Worm (Caenorhabditis elegans) whole organism, L1 larva: ENCODE results near the gene twk-39.

Source experiments
- C16A3.4 ChIP-seq: fragments of 150-350 bp; optimal IDR thresholded peaks from 2 replicates; lab custom pipeline; 2014; ENCODE audit warnings: missing biosample characterization, missing genetic modification characterization
- alr-1 ChIP-seq: fragments of 200-800 bp; sonication (Bioruptor generic); optimal IDR thresholded peaks from 2 replicates; lab custom pipeline; 2018; ENCODE audit warnings: borderline replicate concordance, mild to moderate bottlenecking, missing genetic modification characterization, missing compliant biosample characterization
- ceh-82 ChIP-seq, 3 experiments: fragments of 150-350 bp in 1 of 3; sonication (generic microtip) in 2 of 3; optimal IDR thresholded peaks; 2 replicates each; lab custom pipeline; 2014 to 2017; ENCODE audit warnings: missing biosample characterization in 3 of 3, missing genetic modification characterization in 3 of 3
- efl-1 ChIP-seq, 4 experiments: fragments of 150-350 bp; optimal IDR thresholded peaks in 3 of 4; peaks in 1 of 4; 1 replicate in 1 of 4; 2 replicates in 3 of 4; lab custom pipeline; 2014; ENCODE audit warnings: missing biosample characterization in 2 of 4, missing genetic modification characterization in 2 of 4, missing genetic modification reagents in 2 of 4
- elt-2 ChIP-seq: sonication (generic microtip); optimal IDR thresholded peaks from 2 replicates; lab custom pipeline; 2016; ENCODE audit warnings: missing genetic modification characterization, mild to moderate bottlenecking, inconsistent platforms, missing compliant biosample characterization, missing genetic modification reagents
- elt-3 ChIP-seq, 6 experiments: fragments of 150-350 bp in 1 of 6; sonication (generic microtip); optimal IDR thresholded peaks; 2 replicates each; lab custom pipeline; 2017 to 2018; ENCODE audit warnings: missing biosample characterization in 6 of 6, missing genetic modification characterization in 6 of 6, inconsistent platforms in 1 of 6
- lin-39 ChIP-seq: fragments of 150-350 bp; optimal IDR thresholded peaks from 2 replicates; lab custom pipeline; 2014; ENCODE audit warnings: missing biosample characterization, missing genetic modification reagents, missing genetic modification characterization
- nhr-12 ChIP-seq: sonication (generic microtip); optimal IDR thresholded peaks from 2 replicates; lab custom pipeline; 2017; ENCODE audit warnings: missing biosample characterization, missing genetic modification characterization
- nhr-76 ChIP-seq: sonication (generic microtip); optimal IDR thresholded peaks from 2 replicates; lab custom pipeline; 2017; ENCODE audit warnings: missing biosample characterization, missing genetic modification characterization
- skn-1 ChIP-seq: fragments of 150-350 bp; optimal IDR thresholded peaks from 2 replicates; lab custom pipeline; 2014; ENCODE audit warnings: missing biosample characterization, missing genetic modification characterization
- snpc-4 ChIP-seq: fragments of 150-350 bp; optimal IDR thresholded peaks from 2 replicates; lab custom pipeline; 2014; ENCODE audit warnings: missing biosample characterization, missing genetic modification characterization
- unc-86 ChIP-seq: sonication (generic microtip); optimal IDR thresholded peaks from 2 replicates; lab custom pipeline; 2016; ENCODE audit warnings: missing genetic modification characterization, missing compliant biosample characterization
- zag-1 ChIP-seq: fragments of 150-350 bp; optimal IDR thresholded peaks from 2 replicates; lab custom pipeline; 2014; ENCODE audit warnings: missing biosample characterization, missing genetic modification characterization

- TF ChIP-seq C16A3.4 (tag; lab: Kevin White, UChicago) (no peak), elt-3 (tag; optimal IDR thresholded peaks at IDR 0.05; lab: Kevin White, UChicago) (no peak), nhr-12 (tag; lab: Kevin White, UChicago) (no peak), elt-2 (no peak), nhr-76 (tag; lab: Kevin White, UChicago) (no peak), lin-39 (tag; lab: Kevin White, UChicago) (no peak), efl-1 (optimal IDR thresholded peaks at IDR 0.05; lab: Kevin White, UChicago) (no peak), efl-1 (GFP tag; optimal IDR thresholded peaks at IDR 0.05 in 1 of 2; lab: Kevin White, UChicago) (no peak), unc-86 (no peak), snpc-4 (tag; lab: Kevin White, UChicago) (no peak), zag-1 (tag; lab: Kevin White, UChicago) (no peak), alr-1 (no peak), ceh-82 (tag; optimal IDR thresholded peaks at IDR 0.05; lab: Kevin White, UChicago) (no peak), skn-1 (tag; lab: Kevin White, UChicago) (no peak)
Observed at ce11 chrIII:11826118-11826517, 30.6 kb downstream of the twk-39 start, which contains the start of gene rsp-8.
